Worm (Caenorhabditis elegans) whole organism, early embryonic: ENCODE results near the gene gsto-3.

Experiments used
- B0310.2 ChIP-seq: sonication (generic microtip); optimal IDR thresholded peaks from 2 replicates; lab custom pipeline; 2016; ENCODE audit warnings: mild to moderate bottlenecking, missing genetic modification characterization, missing compliant biosample characterization
- F13C5.2 ChIP-seq: sonication (generic microtip); optimal IDR thresholded peaks from 2 replicates; lab custom pipeline; 2017; ENCODE audit warnings: mild to moderate bottlenecking, missing genetic modification characterization, inconsistent platforms, missing compliant biosample characterization
- aly-1 ChIP-seq: sonication (generic microtip); optimal IDR thresholded peaks from 2 replicates; lab custom pipeline; 2016; ENCODE audit warnings: missing genetic modification characterization, missing compliant biosample characterization
- ama-1 ChIP-seq: fragments of 150-350 bp; optimal IDR thresholded peaks from 2 replicates; lab custom pipeline; 2014
- ceh-13 ChIP-seq: fragments of 200-800 bp; sonication (Bioruptor generic); optimal IDR thresholded peaks from 2 replicates; lab custom pipeline; 2018; ENCODE audit warnings: mild to moderate bottlenecking, missing genetic modification characterization, missing compliant biosample characterization
- ceh-36 ChIP-seq: sonication (generic microtip); optimal IDR thresholded peaks from 2 replicates; lab custom pipeline; 2016; ENCODE audit warnings: missing genetic modification characterization, inconsistent platforms, missing compliant biosample characterization
- ets-7 ChIP-seq: sonication (generic microtip); optimal IDR thresholded peaks from 2 replicates; lab custom pipeline; 2016; ENCODE audit warnings: missing genotype, missing genetic modification characterization, missing compliant biosample characterization
- flt-1 ChIP-seq: fragments of 200-800 bp; sonication (Bioruptor generic); IDR thresholded peaks from 2 replicates; pipeline ENCODE4 v1.3.6; 2022; ENCODE audit warnings: missing genetic modification characterization, missing compliant biosample characterization
- hmbx-1 ChIP-seq: sonication (generic microtip); optimal IDR thresholded peaks from 2 replicates; lab custom pipeline; 2016; ENCODE audit warnings: mild to moderate bottlenecking, missing genetic modification characterization, missing compliant biosample characterization
- hmg-4 ChIP-seq: fragments of 200-800 bp; sonication (Bioruptor generic); optimal IDR thresholded peaks from 2 replicates; lab custom pipeline; 2018; ENCODE audit warnings: mild to moderate bottlenecking, missing genetic modification characterization, missing compliant biosample characterization
- hnd-1 ChIP-seq: sonication (generic microtip); optimal IDR thresholded peaks from 2 replicates; lab custom pipeline; 2016; ENCODE audit warnings: missing genetic modification characterization, missing compliant biosample characterization
- pes-1 ChIP-seq: fragments of 200-800 bp; sonication (Bioruptor generic); IDR thresholded peaks from 2 replicates; pipeline ENCODE4 v1.3.6; 2022; ENCODE audit warnings: missing genetic modification reagents, missing genetic modification characterization, missing compliant biosample characterization
- scrt-1 ChIP-seq: fragments of 200-800 bp; sonication (Bioruptor generic); IDR thresholded peaks from 2 replicates; pipeline ENCODE4 v1.3.6; 2022; ENCODE audit warnings: missing genetic modification characterization, missing compliant biosample characterization
- sea-1 ChIP-seq: fragments of 200-800 bp; sonication (Bioruptor generic); conservative IDR thresholded peaks from 2 replicates; pipeline ENCODE4 v1.3.6; 2022; ENCODE audit warnings: missing genetic modification characterization, missing compliant biosample characterization
- tbx-11 ChIP-seq: fragments of 200-800 bp; sonication (Bioruptor generic); IDR thresholded peaks from 2 replicates; pipeline ENCODE4 v1.3.6; 2022; ENCODE audit warnings: missing genetic modification characterization, missing compliant biosample characterization
- tbx-37 ChIP-seq: fragments of 200-800 bp; sonication (Bioruptor generic); conservative IDR thresholded peaks from 2 replicates; pipeline ENCODE4 v1.3.6; 2022; ENCODE audit warnings: missing genetic modification reagents, missing genetic modification characterization, missing compliant biosample characterization
- tra-4 ChIP-seq: sonication (generic microtip); optimal IDR thresholded peaks from 2 replicates; lab custom pipeline; 2017; ENCODE audit warnings: missing genetic modification characterization, missing compliant biosample characterization

The gsto-3 gene

DNA sequence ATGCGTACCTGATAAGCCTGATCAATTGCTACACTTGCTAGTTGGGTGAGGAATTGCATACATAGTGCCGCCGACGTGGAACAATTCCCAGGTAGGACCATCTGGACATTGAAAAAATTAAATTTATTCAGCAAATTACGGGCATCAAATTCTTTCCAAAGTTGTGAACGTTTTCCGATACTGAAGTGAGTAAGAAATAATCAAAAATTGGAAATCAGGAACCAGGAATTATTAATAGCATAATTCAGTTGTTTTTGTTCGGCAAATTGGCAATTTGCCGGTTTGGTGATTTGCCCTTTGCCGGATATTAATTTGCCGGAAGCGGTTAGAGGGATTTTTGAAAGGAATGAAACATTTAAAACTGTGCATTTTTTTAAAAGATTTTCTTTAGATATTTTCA, at the start of gene gsto-3:
gsto-3 (minus strand) TSS at position 101 of the 400 bp plus-strand sequence.
- TF ChIP-seq tbx-11 (GFP tag; lab: Robert Waterston, UW), result no peak
- TF ChIP-seq aly-1 (tag; lab: Kevin White, UChicago), result no peak
- TF ChIP-seq ets-7 (tag; lab: Kevin White, UChicago), result no peak
- TF ChIP-seq scrt-1 (GFP tag; lab: Robert Waterston, UW), result no peak

DNA sequence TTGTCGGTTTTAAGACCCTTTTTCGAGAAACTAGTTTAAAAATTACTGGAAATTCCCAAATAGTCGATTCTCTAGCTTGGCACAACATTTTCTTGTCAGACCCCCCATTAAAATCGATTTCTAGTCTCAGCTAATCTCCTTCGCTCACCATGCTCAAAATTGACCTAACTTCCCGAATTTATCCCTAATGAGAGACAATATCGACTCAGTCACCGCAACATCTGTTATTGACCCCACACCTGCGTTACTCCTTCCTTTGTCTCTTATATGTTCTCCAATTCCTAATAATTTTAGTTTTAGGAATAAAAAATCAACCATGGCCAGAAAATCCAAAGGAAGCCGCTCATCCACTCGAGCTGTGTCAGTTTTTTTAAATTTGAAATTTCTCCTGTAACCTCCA, 47.9 kb upstream of the gsto-3 start, which contains the start of gene cec-8:
cec-8 (plus strand) TSS at position 301 of the 400 bp plus-strand sequence.
- TF ChIP-seq flt-1, result no peak
- no peak for TF ChIP-seq hnd-1 (tag; lab: Kevin White, UChicago)
- no peak for TF ChIP-seq sea-1 (GFP tag; lab: Robert Waterston, UW)
- TF ChIP-seq pes-1 (GFP tag; lab: Robert Waterston, UW), result no peak
- no peak for TF ChIP-seq tra-4 (tag; lab: Kevin White, UChicago)
- no peak for TF ChIP-seq tbx-37
- no peak for TF ChIP-seq hmg-4 (GFP tag; lab: Kevin White, UChicago)
- TF ChIP-seq ets-7 (tag; lab: Kevin White, UChicago), result no peak
- no peak for TF ChIP-seq F13C5.2
- TF ChIP-seq aly-1 (tag; lab: Kevin White, UChicago), result no peak
- no peak for TF ChIP-seq B0310.2 (tag; lab: Kevin White, UChicago)
- no peak for TF ChIP-seq tbx-11 (GFP tag; lab: Robert Waterston, UW)
- no peak for TF ChIP-seq ceh-36
- no peak for TF ChIP-seq ama-1 (lab: Kevin White, UChicago)
- no peak for TF ChIP-seq hmbx-1 (tag; lab: Kevin White, UChicago)
- TF ChIP-seq ceh-13, result no peak
- no peak for TF ChIP-seq scrt-1 (GFP tag; lab: Robert Waterston, UW)

DNA sequence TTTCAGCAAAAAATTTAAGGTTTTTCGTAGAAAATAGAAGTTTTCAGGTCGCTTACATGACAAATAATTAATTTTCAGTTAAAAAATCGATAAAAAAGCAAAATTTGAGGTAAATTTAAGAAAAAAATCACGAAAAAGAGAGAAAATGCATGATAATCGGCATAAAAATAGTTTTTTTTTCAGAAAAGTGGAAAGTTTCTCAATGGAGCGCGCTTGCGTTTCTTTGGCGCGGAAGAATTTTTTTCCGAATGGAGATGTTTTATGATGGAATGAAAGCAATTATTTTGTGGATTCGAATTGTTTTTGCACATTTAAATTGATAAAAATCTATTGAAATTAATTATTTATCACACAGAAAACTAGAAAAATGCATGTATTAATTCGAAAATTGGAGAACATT, 42.8 kb upstream of the gsto-3 start:
- no peak for TF ChIP-seq sea-1 (GFP tag; lab: Robert Waterston, UW)
- TF ChIP-seq tbx-11 (GFP tag; lab: Robert Waterston, UW), result no peak
- no peak for TF ChIP-seq hmbx-1 (tag; lab: Kevin White, UChicago)
- TF ChIP-seq aly-1 (tag; lab: Kevin White, UChicago), result no peak

DNA sequence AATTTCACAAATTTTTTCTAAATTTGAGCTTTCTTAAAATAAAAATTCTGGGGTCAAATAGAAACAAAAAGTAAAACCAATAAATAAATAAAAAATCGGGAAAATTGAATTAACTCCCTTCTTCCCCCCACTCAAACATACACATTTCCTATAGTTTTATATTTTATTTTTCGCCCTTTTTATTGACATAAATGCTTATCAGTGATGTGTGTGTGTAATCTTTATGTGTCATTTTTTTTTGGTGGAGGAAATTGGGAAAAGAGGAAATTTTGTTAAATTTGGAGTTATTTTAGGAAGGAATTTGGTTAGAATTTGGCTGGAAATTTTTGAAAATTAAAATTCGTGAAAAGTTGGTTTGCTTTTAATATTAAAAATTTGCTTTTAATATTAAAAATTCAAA, 41.5 kb upstream of the gsto-3 start:
- no peak for TF ChIP-seq tbx-37
- TF ChIP-seq hmbx-1 (tag; lab: Kevin White, UChicago), result no peak
- no peak for TF ChIP-seq scrt-1 (GFP tag; lab: Robert Waterston, UW)
- TF ChIP-seq hnd-1 (tag; lab: Kevin White, UChicago), result no peak
- TF ChIP-seq F13C5.2, result no peak
- no peak for TF ChIP-seq B0310.2 (tag; lab: Kevin White, UChicago)
- TF ChIP-seq sea-1 (GFP tag; lab: Robert Waterston, UW), result no peak
- no peak for TF ChIP-seq ama-1 (lab: Kevin White, UChicago)
- TF ChIP-seq tra-4 (tag; lab: Kevin White, UChicago), result no peak
- no peak for TF ChIP-seq ceh-36
- no peak for TF ChIP-seq pes-1 (GFP tag; lab: Robert Waterston, UW)
- TF ChIP-seq hmg-4 (GFP tag; lab: Kevin White, UChicago), result no peak
- no peak for TF ChIP-seq flt-1
- TF ChIP-seq ceh-13, result no peak

DNA sequence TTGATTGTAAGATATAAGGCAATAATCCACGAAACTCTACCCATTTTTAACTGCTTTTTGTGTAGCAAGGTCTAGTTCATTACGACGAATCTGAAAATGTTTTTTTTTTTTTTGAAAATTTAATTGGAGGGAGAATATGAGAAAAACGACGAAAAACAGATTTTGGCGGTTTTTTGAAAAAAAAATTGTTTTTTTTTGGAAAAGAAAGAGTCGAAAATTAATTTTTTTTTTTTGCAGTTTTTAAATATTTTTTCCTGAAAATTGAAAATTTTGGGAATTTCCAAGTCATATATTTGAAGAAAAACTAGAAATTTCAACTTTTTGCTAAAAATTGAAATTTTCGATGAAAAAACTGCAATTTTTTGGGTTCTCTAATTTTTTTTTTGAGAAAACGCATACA, 37.6 kb upstream of the gsto-3 start, which contains the start of gene stim-1:
stim-1 (minus strand) TSS at position 101 of the 400 bp plus-strand sequence.
- TF ChIP-seq flt-1 (no peak), tbx-11 (GFP tag; lab: Robert Waterston, UW) (no peak), ama-1 (lab: Kevin White, UChicago) (no peak), B0310.2 (tag; lab: Kevin White, UChicago) (no peak), hnd-1 (tag; lab: Kevin White, UChicago) (no peak), pes-1 (GFP tag; lab: Robert Waterston, UW) (no peak), hmbx-1 (tag; lab: Kevin White, UChicago) (no peak), tbx-37 (no peak), scrt-1 (GFP tag; lab: Robert Waterston, UW) (no peak), F13C5.2 (no peak), ceh-13 (no peak), hmg-4 (GFP tag; lab: Kevin White, UChicago) (no peak), tra-4 (tag; lab: Kevin White, UChicago) (no peak), aly-1 (tag; lab: Kevin White, UChicago) (no peak), ets-7 (tag; lab: Kevin White, UChicago) (no peak), ceh-36 (no peak), sea-1 (GFP tag; lab: Robert Waterston, UW) (no peak)

DNA sequence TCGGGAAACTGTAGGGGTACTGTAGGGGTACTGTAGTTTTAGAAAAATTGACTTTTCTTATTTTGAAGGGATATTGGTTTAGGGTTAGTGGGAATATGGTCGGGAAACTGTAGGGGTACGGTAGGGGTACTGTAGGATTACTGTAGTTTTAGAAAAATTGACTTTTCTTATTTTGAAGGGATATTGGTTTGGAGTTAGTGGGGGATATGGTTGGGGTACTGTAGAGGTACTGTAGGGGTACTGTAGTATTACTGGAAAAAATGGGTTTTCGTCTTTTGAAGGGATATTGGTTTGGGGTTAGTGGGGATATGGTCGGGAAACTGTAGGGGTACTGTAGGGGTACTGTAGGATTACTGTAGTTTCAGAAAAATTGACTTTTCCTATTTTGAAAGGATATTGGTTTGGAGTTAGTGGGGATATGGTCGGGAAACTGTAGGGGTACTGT, 34.3 kb upstream of the gsto-3 start:
- TF ChIP-seq tbx-11 (GFP tag; lab: Robert Waterston, UW) (peak; percentile 81), sea-1 (GFP tag; lab: Robert Waterston, UW) (peak; percentile 85), tbx-37 (0 out of 2 replicates have a peak, but pooled peaks have one; percentile 14), flt-1 (peak; percentile 62), scrt-1 (GFP tag; lab: Robert Waterston, UW) (peak; percentile 80), pes-1 (GFP tag; lab: Robert Waterston, UW) (peak; percentile 68)

- TF ChIP-seq flt-1 (no peak), scrt-1 (GFP tag; lab: Robert Waterston, UW) (no peak), tra-4 (tag; lab: Kevin White, UChicago) (no peak), sea-1 (GFP tag; lab: Robert Waterston, UW) (no peak), pes-1 (GFP tag; lab: Robert Waterston, UW) (no peak), tbx-37 (no peak), ets-7 (tag; lab: Kevin White, UChicago) (no peak), hmg-4 (GFP tag; lab: Kevin White, UChicago) (no peak), ama-1 (lab: Kevin White, UChicago) (no peak), F13C5.2 (no peak)
These were observed 21.2 kb upstream of the gsto-3 start, which contains the start of the genes Y55B1BL.1 and Y55B1BL.2 for ce11 chrIII:402168-402813. Gene Y55B1BL.1, plus strand, starts transcription at chrIII:402384. Gene Y55B1BL.2, plus strand, starts transcription at chrIII:402763.
